Fruit fly (Drosophila melanogaster) whole organism, wandering third instar larva: ENCODE data around the gene ninaB.

Experiments
- Dif ChIP-seq: fragments of 200-275, 200-300 bp; sonication (Bioruptor generic); optimal IDR thresholded peaks from 2 replicates; lab custom pipeline; 2018; ENCODE audit warnings: missing biosample characterization, missing genetic modification characterization; ENCODE audit not compliant: partially characterized antibody
- Hr83 ChIP-seq: fragments of 200-300 bp; sonication (Bioruptor generic); optimal IDR thresholded peaks from 2 replicates; lab custom pipeline; 2016; ENCODE audit warnings: missing biosample characterization, mild to moderate bottlenecking, missing genetic modification characterization, moderate library complexity; ENCODE audit not compliant: poor library complexity, severe bottlenecking
- Mio ChIP-seq: sonication (Bioruptor generic); optimal IDR thresholded peaks from 2 replicates; lab custom pipeline; 2016; ENCODE audit warnings: missing biosample characterization, missing genetic modification characterization
- Vsx2 ChIP-seq: fragments of 200-300, 225-300 bp; sonication (Bioruptor generic); optimal IDR thresholded peaks from 2 replicates; lab custom pipeline; 2018; ENCODE audit warnings: missing biosample characterization, missing genetic modification characterization; ENCODE audit not compliant: partially characterized antibody
- dl ChIP-seq, 2 experiments: fragments of 175-275, 200-275 bp in 1 of 2; fragments of 200-275 bp in 1 of 2; sonication (Bioruptor generic); optimal IDR thresholded peaks; lab custom pipeline; 2018; ENCODE audit warnings: mild to moderate bottlenecking in 2 of 2, missing biosample characterization in 2 of 2, missing genetic modification characterization in 2 of 2, moderate library complexity in 2 of 2; ENCODE audit not compliant: partially characterized antibody in 2 of 2, insufficient read depth in 1 of 2
- h ChIP-seq: fragments of 200-800 bp; sonication (Bioruptor generic); optimal IDR thresholded peaks from 3 replicates; lab custom pipeline; 2016; ENCODE audit warnings: missing biosample characterization, mild to moderate bottlenecking, missing genetic modification characterization
- jim ChIP-seq: fragments of 175-275, 200-325 bp; sonication (Bioruptor generic); optimal IDR thresholded peaks from 2 replicates; lab custom pipeline; 2016; ENCODE audit warnings: missing biosample characterization, mild to moderate bottlenecking, missing genetic modification characterization
- lola ChIP-seq: fragments of >200 bp; optimal IDR thresholded peaks from 2 replicates; lab custom pipeline; 2017; ENCODE audit warnings: missing biosample characterization, missing genetic modification characterization
- rgr ChIP-seq: fragments of 200-800 bp; sonication (Bioruptor generic); optimal IDR thresholded peaks from 3 replicates; lab custom pipeline; 2016; ENCODE audit warnings: missing biosample characterization, mild to moderate bottlenecking, missing genetic modification characterization
- sage ChIP-seq: fragments of 200-800 bp; sonication (Bioruptor generic); optimal IDR thresholded peaks from 2 replicates; lab custom pipeline; 2016; ENCODE audit warnings: missing biosample characterization, mild to moderate bottlenecking, missing genetic modification characterization
- tai ChIP-seq: sonication (Bioruptor generic); optimal IDR thresholded peaks from 2 replicates; lab custom pipeline; 2016; ENCODE audit warnings: missing biosample characterization, missing genetic modification characterization

- TF ChIP-seq Mio (GFP tag; lab: Kevin White, UChicago) (no peak), Vsx2 (no peak), dl (GFP tag; optimal IDR thresholded peaks at IDR 0.05; lab: Kevin White, UChicago; ENCODE audit: insufficient read depth in 1 of 2, partially characterized antibody in 2 of 2) (no peak), tai (GFP tag; lab: Kevin White, UChicago) (no peak), rgr (no peak), h (GFP tag; lab: Kevin White, UChicago) (no peak), lola (GFP tag; lab: Kevin White, UChicago) (no peak), sage (GFP tag; lab: Kevin White, UChicago) (no peak), jim (GFP tag; lab: Kevin White, UChicago) (no peak), Dif (GFP tag; lab: Kevin White, UChicago) (no peak), Hr83 (GFP tag; lab: Kevin White, UChicago) (no peak)
Measured at dm6 chr3R:13728897-13729296, 28.5 kb downstream of the ninaB start.
